Fruit fly (Drosophila melanogaster) whole organism, embryonic: ENCODE measurements around the gene CG14102.
A peak's percentile ranks its signal among the peaks of the same experiment; 100 is the strongest.

Experiments used
- Atf6 ChIP-seq: fragments of 200-800 bp; sonication (Bioruptor generic); IDR thresholded peaks from 2 replicates; pipeline ENCODE4 v1.3.6; 2022; ENCODE audit warnings: missing biosample characterization, missing genetic modification characterization
- C15 ChIP-seq: fragments of 200-800 bp; sonication (Bioruptor generic); IDR thresholded peaks from 3 replicates; pipeline ENCODE4 v1.3.6; 2022; ENCODE audit warnings: missing biosample characterization, missing genetic modification characterization
- CG10267 ChIP-seq: fragments of 200-800 bp; sonication (Bioruptor generic); optimal IDR thresholded peaks from 2 replicates; lab custom pipeline; 2018; ENCODE audit warnings: missing biosample characterization, mild to moderate bottlenecking, missing genetic modification characterization, moderate library complexity
- CG10543 ChIP-seq: fragments of 200-800 bp; sonication (Bioruptor generic); optimal IDR thresholded peaks from 3 replicates; lab custom pipeline; 2017; ENCODE audit warnings: missing biosample characterization, mild to moderate bottlenecking, missing genetic modification characterization, moderate library complexity
- CG11560 ChIP-seq: fragments of 200-800 bp; sonication (Bioruptor generic); IDR thresholded peaks from 3 replicates; pipeline ENCODE4 v1.3.6; 2022; ENCODE audit warnings: missing biosample characterization, missing genetic modification characterization
- CG12236 ChIP-seq: fragments of 200-800 bp; sonication (Bioruptor generic); optimal IDR thresholded peaks from 2 replicates; lab custom pipeline; 2016; ENCODE audit warnings: missing biosample characterization, missing genetic modification characterization
- CG12659 ChIP-seq: fragments of 200-800 bp; sonication (Bioruptor generic); optimal IDR thresholded peaks from 3 replicates; lab custom pipeline; 2017; ENCODE audit warnings: mild to moderate bottlenecking, missing biosample characterization, missing genetic modification reagents, missing genetic modification characterization
- CG12769 ChIP-seq: fragments of 200-800 bp; sonication (Bioruptor generic); optimal IDR thresholded peaks from 2 replicates; lab custom pipeline; 2019; ENCODE audit warnings: missing biosample characterization, mild to moderate bottlenecking, missing genetic modification characterization, moderate library complexity
- CG14014 ChIP-seq: fragments of 200-800 bp; sonication (Bioruptor generic); IDR thresholded peaks from 2 replicates; pipeline ENCODE4 v1.3.6; 2022; ENCODE audit warnings: missing biosample characterization, missing genetic modification characterization
- CG17186 ChIP-seq: fragments of 200-800 bp; sonication (Bioruptor generic); optimal IDR thresholded peaks from 3 replicates; lab custom pipeline; 2017; ENCODE audit warnings: missing biosample characterization, missing genetic modification reagents, missing genetic modification characterization
- CG17328 ChIP-seq: fragments of 200-800 bp; sonication (Bioruptor generic); IDR thresholded peaks from 2 replicates; pipeline ENCODE4 v1.3.6; 2022; ENCODE audit warnings: missing biosample characterization, missing genetic modification characterization
- CG18476 ChIP-seq: fragments of 200-800 bp; sonication (Bioruptor generic); optimal IDR thresholded peaks from 2 replicates; lab custom pipeline; 2016; ENCODE audit warnings: missing biosample characterization, mild to moderate bottlenecking, missing genetic modification characterization
- CG2202 ChIP-seq: fragments of 200-800 bp; sonication (Bioruptor generic); optimal IDR thresholded peaks from 2 replicates; lab custom pipeline; 2018; ENCODE audit warnings: missing biosample characterization, mild to moderate bottlenecking, missing genetic modification characterization
- CG32532 ChIP-seq: fragments of 200-800 bp; sonication (Bioruptor generic); IDR thresholded peaks from 2 replicates; pipeline ENCODE4 v1.3.6; 2022; ENCODE audit warnings: missing biosample characterization, missing genetic modification characterization
- CG34422 ChIP-seq: fragments of 200-800 bp; sonication (Bioruptor generic); IDR thresholded peaks from 3 replicates; pipeline ENCODE4 v1.3.6; 2022; ENCODE audit warnings: missing biosample characterization, missing genetic modification characterization
- CG7357 ChIP-seq: fragments of 200-800 bp; sonication (Bioruptor generic); IDR thresholded peaks from 3 replicates; pipeline ENCODE4 v1.3.6; 2022; ENCODE audit warnings: missing biosample characterization, missing genetic modification characterization
- CG7928 ChIP-seq: fragments of 200-800 bp; sonication (Bioruptor generic); optimal IDR thresholded peaks from 2 replicates; lab custom pipeline; 2017; ENCODE audit warnings: missing biosample characterization, mild to moderate bottlenecking, missing genetic modification characterization
- CG7963 ChIP-seq: fragments of 200-800 bp; sonication (Bioruptor generic); IDR thresholded peaks from 3 replicates; pipeline ENCODE4 v1.3.6; 2022; ENCODE audit warnings: missing biosample characterization, missing genetic modification characterization; ENCODE audit not compliant: partially characterized antibody
- CG8359 ChIP-seq: fragments of 200-800 bp; sonication (Bioruptor generic); optimal IDR thresholded peaks from 2 replicates; lab custom pipeline; 2017; ENCODE audit warnings: missing biosample characterization, mild to moderate bottlenecking, missing genetic modification characterization, borderline replicate concordance
- CG9932 ChIP-seq: fragments of 200-800 bp; sonication (Bioruptor generic); IDR thresholded peaks from 2 replicates; pipeline ENCODE4 v1.3.6; 2022; ENCODE audit warnings: missing biosample characterization, missing genetic modification characterization
- CTCF ChIP-seq: fragments of 200-800 bp; sonication (Bioruptor generic); optimal IDR thresholded peaks from 2 replicates; lab custom pipeline; 2017; ENCODE audit warnings: missing biosample characterization, mild to moderate bottlenecking, missing genetic modification characterization, moderate library complexity
- CkIIα-i1 ChIP-seq: fragments of 200-800 bp; sonication (Bioruptor generic); IDR thresholded peaks from 2 replicates; pipeline ENCODE4 v1.3.6; 2022; ENCODE audit warnings: missing biosample characterization, missing genetic modification characterization
- D ChIP-seq, 2 experiments: fragments of 200-800 bp in 1 of 2; fragments of >200 bp in 1 of 2; sonication (Bioruptor generic) in 1 of 2; optimal IDR thresholded peaks; 2 replicates in 1 of 2; 3 replicates in 1 of 2; lab custom pipeline; 2017; ENCODE audit warnings: mild to moderate bottlenecking in 1 of 2, missing biosample characterization in 1 of 2, missing genetic modification characterization in 1 of 2, missing genetic modification reagents in 1 of 2
- Dbx ChIP-seq: fragments of 200-800 bp; sonication (Bioruptor generic); IDR thresholded peaks from 3 replicates; pipeline ENCODE4 v1.3.6; 2022; ENCODE audit warnings: missing biosample characterization, missing genetic modification characterization
- Dp ChIP-seq: fragments of 200-800 bp; sonication (Bioruptor generic); optimal IDR thresholded peaks from 2 replicates; lab custom pipeline; 2018; ENCODE audit warnings: missing biosample characterization, mild to moderate bottlenecking, missing genetic modification characterization, moderate library complexity
- ERR ChIP-seq: fragments of 200-800 bp; sonication (Bioruptor generic); optimal IDR thresholded peaks from 2 replicates; lab custom pipeline; 2016; ENCODE audit warnings: missing biosample characterization, missing genetic modification characterization
- Max ChIP-seq: fragments of 200-800 bp; sonication (Bioruptor generic); optimal IDR thresholded peaks from 2 replicates; lab custom pipeline; 2016; ENCODE audit warnings: missing biosample characterization, mild to moderate bottlenecking, missing genetic modification characterization
- Mes4 ChIP-seq: fragments of 200-800 bp; sonication (Bioruptor generic); optimal IDR thresholded peaks from 2 replicates; lab custom pipeline; 2016; ENCODE audit warnings: missing biosample characterization, missing genetic modification characterization
- Myb ChIP-seq: fragments of 200-800 bp; sonication (Bioruptor generic); optimal IDR thresholded peaks from 2 replicates; lab custom pipeline; 2016; ENCODE audit warnings: missing biosample characterization, missing genetic modification characterization
- Oli ChIP-seq: fragments of 200-800 bp; sonication (Bioruptor generic); optimal IDR thresholded peaks from 2 replicates; lab custom pipeline; 2018; ENCODE audit warnings: missing biosample characterization, mild to moderate bottlenecking, missing genetic modification characterization, moderate library complexity
- Scr ChIP-seq: fragments of 200-800 bp; sonication (Bioruptor generic); IDR thresholded peaks from 2 replicates; pipeline ENCODE4 v1.3.6; 2022; ENCODE audit warnings: missing biosample characterization, missing genetic modification characterization; ENCODE audit not compliant: partially characterized antibody
- Spps ChIP-seq: fragments of 200-800 bp; sonication (Bioruptor generic); optimal IDR thresholded peaks from 2 replicates; lab custom pipeline; 2018; ENCODE audit warnings: missing biosample characterization, mild to moderate bottlenecking, missing genetic modification characterization
- Usf ChIP-seq: fragments of 200-800 bp; sonication (Bioruptor generic); optimal IDR thresholded peaks from 2 replicates; lab custom pipeline; 2017; ENCODE audit warnings: missing genotype, missing biosample characterization, missing genetic modification characterization
- ab ChIP-seq: fragments of 200-800 bp; sonication (Bioruptor generic); optimal IDR thresholded peaks from 2 replicates; lab custom pipeline; 2016; ENCODE audit warnings: missing biosample characterization, missing genetic modification characterization
- amos ChIP-seq: fragments of 200-800 bp; sonication (Bioruptor generic); IDR thresholded peaks from 2 replicates; pipeline ENCODE4 v1.3.6; 2022; ENCODE audit warnings: missing biosample characterization, missing genetic modification characterization; ENCODE audit not compliant: partially characterized antibody
- dati ChIP-seq: fragments of 200-800 bp; sonication (Bioruptor generic); IDR thresholded peaks from 2 replicates; pipeline ENCODE4 v1.3.6; 2022; ENCODE audit warnings: missing biosample characterization, missing genetic modification characterization
- emc ChIP-seq: fragments of 200-800 bp; sonication (Bioruptor generic); optimal IDR thresholded peaks from 2 replicates; lab custom pipeline; 2016; ENCODE audit warnings: missing biosample characterization, missing genetic modification characterization
- lbe ChIP-seq: fragments of 200-800 bp; sonication (Bioruptor generic); optimal IDR thresholded peaks from 2 replicates; lab custom pipeline; 2016; ENCODE audit warnings: missing biosample characterization, mild to moderate bottlenecking, missing genetic modification characterization
- lov ChIP-seq, 2 experiments: fragments of 200-800 bp in 1 of 2; fragments of >200 bp in 1 of 2; sonication (Bioruptor generic) in 1 of 2; IDR thresholded peaks in 1 of 2; optimal IDR thresholded peaks in 1 of 2; 2 replicates in 1 of 2; 3 replicates in 1 of 2; pipeline versions ENCODE4 v1.3.6 to Lab custom; 2017 to 2022; ENCODE audit warnings: missing biosample characterization in 1 of 2, missing genetic modification characterization in 1 of 2
- pan ChIP-seq, 4 experiments: fragments of >200 bp in 3 of 4; fragments of 200-800 bp in 1 of 4; sonication (Bioruptor generic) in 1 of 4; optimal IDR thresholded peaks in 3 of 4; IDR thresholded peaks in 1 of 4; 2 replicates each; pipeline versions ENCODE4 v1.3.6 to Lab custom; 2017 to 2022; ENCODE audit warnings: missing biosample characterization in 2 of 4, missing genetic modification characterization in 2 of 4, mixed read lengths in 1 of 4
- psq ChIP-seq: fragments of 200-800 bp; sonication (Bioruptor generic); optimal IDR thresholded peaks from 2 replicates; lab custom pipeline; 2017; ENCODE audit warnings: missing biosample characterization, missing genetic modification characterization
- pzg ChIP-seq: fragments of 200-800 bp; sonication (Bioruptor generic); optimal IDR thresholded peaks from 3 replicates; lab custom pipeline; 2018; ENCODE audit warnings: missing biosample characterization, mild to moderate bottlenecking, missing genetic modification characterization, moderate library complexity
- scrt ChIP-seq: fragments of 200-800 bp; sonication (Bioruptor generic); optimal IDR thresholded peaks from 2 replicates; lab custom pipeline; 2018; ENCODE audit warnings: missing biosample characterization, mild to moderate bottlenecking, missing genetic modification characterization, moderate library complexity
- slbo ChIP-seq: fragments of 200-800 bp; sonication (Bioruptor generic); IDR thresholded peaks from 2 replicates; pipeline ENCODE4 v1.3.6; 2022; ENCODE audit warnings: missing biosample characterization, missing genetic modification characterization
- ssp ChIP-seq: fragments of 200-800 bp; sonication (Bioruptor generic); IDR thresholded peaks from 2 replicates; pipeline ENCODE4 v1.3.6; 2022; ENCODE audit warnings: missing biosample characterization, missing genetic modification characterization
- tgo ChIP-seq: fragments of 200-800 bp; sonication (Bioruptor generic); IDR thresholded peaks from 3 replicates; pipeline ENCODE4 v1.3.6; 2022; ENCODE audit warnings: missing biosample characterization, missing genetic modification characterization
- tll ChIP-seq, 2 experiments: fragments of 200-800 bp in 1 of 2; fragments of >200 bp in 1 of 2; sonication (Bioruptor generic) in 1 of 2; optimal IDR thresholded peaks; 2 replicates each; lab custom pipeline; 2017 to 2019; ENCODE audit warnings: missing biosample characterization in 2 of 2, missing genetic modification characterization in 2 of 2, mild to moderate bottlenecking in 1 of 2, moderate library complexity in 1 of 2
- ttk ChIP-seq: fragments of 200-800 bp; sonication (Bioruptor generic); IDR thresholded peaks from 2 replicates; pipeline ENCODE4 v2.1.2; 2022; ENCODE audit warnings: missing biosample characterization, missing genetic modification characterization
- twi ChIP-seq: fragments of 200-800 bp; optimal IDR thresholded peaks from 2 replicates; lab custom pipeline; 2019; ENCODE audit warnings: missing biosample characterization, mild to moderate bottlenecking, missing genetic modification characterization, moderate library complexity
- tx ChIP-seq: fragments of 200-800 bp; sonication (Bioruptor generic); optimal IDR thresholded peaks from 2 replicates; lab custom pipeline; 2016; ENCODE audit warnings: missing biosample characterization, missing genetic modification characterization
- yki ChIP-seq: fragments of >200 bp; optimal IDR thresholded peaks from 3 replicates; lab custom pipeline; 2018

CG14102 gene

dm6 chr3L:19846960-19847359 lies 45.9 kb upstream of the CG14102 start (continued):
- TF ChIP-seq CG7963 (GFP tag; lab: Robert Waterston, UW) (no peak), amos (no peak), pzg (no peak), Usf (no peak), CG11560 (tag; lab: Robert Waterston, UW) (no peak), emc (GFP tag; lab: Kevin White, UChicago) (no peak), C15 (GFP tag; lab: Robert Waterston, UW) (no peak), CG10267 (no peak), Mes4 (GFP tag; lab: Kevin White, UChicago) (no peak), Atf6 (GFP tag; lab: Robert Waterston, UW) (no peak), pan (optimal IDR thresholded peaks at IDR 0.05; lab: Kevin White, UChicago) (no peak), pan (GFP tag; optimal IDR thresholded peaks at IDR 0.05 in 1 of 2, IDR thresholded peaks at IDR 0.05 in 1 of 2) (no peak), ssp (GFP tag; lab: Robert Waterston, UW) (no peak), lov (optimal IDR thresholded peaks at IDR 0.05; lab: Kevin White, UChicago) (no peak), lov (GFP tag; IDR thresholded peaks at IDR 0.05; lab: Robert Waterston, UW) (no peak), CG34422 (GFP tag; lab: Robert Waterston, UW) (no peak), ab (GFP tag; lab: Kevin White, UChicago) (no peak), Oli (tag; lab: Kevin White, UChicago) (no peak), tgo (no peak), Max (GFP tag; lab: Kevin White, UChicago) (no peak), dati (GFP tag; lab: Robert Waterston, UW) (no peak), CG17328 (GFP tag; lab: Robert Waterston, UW) (no peak), scrt (GFP tag; lab: Kevin White, UChicago) (peak; percentile 25), lbe (GFP tag; lab: Kevin White, UChicago) (no peak), Myb (GFP tag; lab: Kevin White, UChicago) (no peak), CTCF (GFP tag; lab: Kevin White, UChicago) (no peak), CG14014 (no peak), Dbx (no peak), psq (no peak), CG32532 (no peak), D (optimal IDR thresholded peaks at IDR 0.05; lab: Kevin White, UChicago) (no peak), D (GFP tag; optimal IDR thresholded peaks at IDR 0.05; lab: Kevin White, UChicago) (no peak), twi (tag; lab: Kevin White, UChicago) (no peak), ERR (GFP tag; lab: Kevin White, UChicago) (no peak), yki (lab: Kevin White, UChicago) (no peak), CG10543 (GFP tag; lab: Kevin White, UChicago) (no peak), tx (GFP tag; lab: Kevin White, UChicago) (no peak), slbo (no peak), CG8359 (no peak), Spps (tag; lab: Kevin White, UChicago) (no peak), CG2202 (tag; lab: Kevin White, UChicago) (no peak), CG12236 (no peak), CG12769 (tag; lab: Kevin White, UChicago) (no peak), CG7357 (no peak), ttk (GFP tag; lab: Robert Waterston, UW) (no peak), CG9932 (GFP tag; lab: Robert Waterston, UW) (no peak), CG7928 (GFP tag; lab: Kevin White, UChicago) (no peak), CG18476 (no peak), Scr (no peak), CG17186 (GFP tag; lab: Kevin White, UChicago) (no peak), CkIIα-i1 (GFP tag; lab: Robert Waterston, UW) (no peak), CG12659 (GFP tag; lab: Kevin White, UChicago) (no peak), tll (GFP tag; optimal IDR thresholded peaks at IDR 0.05; lab: Kevin White, UChicago) (no peak), Dp (GFP tag; lab: Kevin White, UChicago) (no peak)
